Fruit fly (Drosophila melanogaster): ENCODE data around the gene CG12994.

DNA sequence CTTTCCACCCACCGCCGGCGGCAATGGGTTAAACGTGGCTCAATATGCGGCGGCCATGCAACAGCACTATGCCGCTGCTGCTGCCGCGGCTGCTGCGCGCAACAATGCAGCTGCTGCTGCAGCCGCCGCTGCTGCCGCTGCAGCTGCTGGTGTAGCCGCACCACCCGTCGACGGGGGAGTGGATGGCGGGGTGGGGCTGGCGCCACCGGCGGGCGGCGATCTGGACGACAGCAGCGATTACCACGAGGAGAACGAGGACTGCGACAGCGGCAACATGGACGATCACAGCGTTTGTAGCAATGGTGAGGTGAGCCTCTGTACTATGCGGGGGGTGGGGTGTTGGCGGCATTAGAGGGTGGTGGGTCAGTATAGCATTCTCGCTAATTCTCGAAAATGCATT is 45.6 kb downstream of the CG12994 start:
- no peak for TF ChIP-seq repo (GFP tag; optimal IDR thresholded peaks at IDR 0.05)
- no peak for TF ChIP-seq CG17829 (tag; optimal IDR thresholded peaks at IDR 0.05)
- no peak for TF ChIP-seq Oaz (GFP tag; IDR thresholded peaks at IDR 0.05)
- no peak for TF ChIP-seq CG33557 (GFP tag; optimal IDR thresholded peaks at IDR 0.05)
